Worm (Caenorhabditis elegans) whole organism, young adult: ENCODE data around the gene zipt-2.1.

ENCODE experiments used
- B0336.3 ChIP-seq: fragments of 200-800 bp; sonication (Bioruptor generic); IDR thresholded peaks from 2 replicates; pipeline ENCODE4 v1.3.6; 2022; ENCODE audit warnings: missing genetic modification characterization, missing compliant biosample characterization
- C17E4.6 ChIP-seq: fragments of 200-800 bp; sonication (Bioruptor generic); IDR thresholded peaks from 2 replicates; pipeline ENCODE4 v1.3.6; 2022; ENCODE audit warnings: missing genetic modification reagents, missing genetic modification characterization, missing compliant biosample characterization
- D2030.7 ChIP-seq: fragments of 200-800 bp; sonication (Bioruptor generic); IDR thresholded peaks from 2 replicates; pipeline ENCODE4 v1.3.6; 2022; ENCODE audit warnings: missing genetic modification reagents, missing genetic modification characterization, missing compliant biosample characterization
- F22D6.2 ChIP-seq: sonication (generic microtip); optimal IDR thresholded peaks from 2 replicates; lab custom pipeline; 2016; ENCODE audit warnings: mild to moderate bottlenecking, missing genetic modification characterization, missing compliant biosample characterization
- F39B2.1 ChIP-seq: fragments of 200-800 bp; sonication (Bioruptor generic); IDR thresholded peaks from 2 replicates; pipeline ENCODE4 v1.3.6; 2022; ENCODE audit warnings: missing genetic modification reagents, missing genetic modification characterization, missing compliant biosample characterization
- F49E8.2 ChIP-seq: sonication (generic microtip); optimal IDR thresholded peaks from 3 replicates; lab custom pipeline; 2017; ENCODE audit warnings: missing genetic modification characterization, mild to moderate bottlenecking, missing compliant biosample characterization, antibody characterized with exemption, moderate library complexity; ENCODE audit not compliant: insufficient read depth
- F55B11.4 ChIP-seq: sonication (generic microtip); optimal IDR thresholded peaks from 2 replicates; lab custom pipeline; 2016; ENCODE audit warnings: missing compliant biosample characterization, missing genetic modification characterization, borderline replicate concordance; ENCODE audit not compliant: insufficient read depth
- K11D2.4 ChIP-seq: fragments of 200-800 bp; sonication (Bioruptor generic); IDR thresholded peaks from 2 replicates; pipeline ENCODE4 v1.3.6; 2022; ENCODE audit warnings: missing genetic modification reagents, missing genetic modification characterization, missing compliant biosample characterization
- K12H6.12 ChIP-seq: fragments of 200-800 bp; sonication (Bioruptor generic); optimal IDR thresholded peaks from 2 replicates; lab custom pipeline; 2018; ENCODE audit warnings: mild to moderate bottlenecking, missing genetic modification characterization, missing compliant biosample characterization
- Y53G8AR.9 ChIP-seq: fragments of 200-800 bp; sonication (Bioruptor generic); conservative IDR thresholded peaks from 2 replicates; pipeline ENCODE4 v1.3.6; 2022; ENCODE audit warnings: missing genetic modification reagents, missing genetic modification characterization, missing compliant biosample characterization
- ZK185.1 ChIP-seq: sonication (generic microtip); optimal IDR thresholded peaks from 2 replicates; lab custom pipeline; 2016; ENCODE audit warnings: mild to moderate bottlenecking, missing genetic modification characterization, missing compliant biosample characterization; ENCODE audit not compliant: poor library complexity, severe bottlenecking
- ama-1 ChIP-seq, 3 experiments: fragments of 150-350 bp in 1 of 3; sonication (generic microtip) in 2 of 3; optimal IDR thresholded peaks; 2 replicates each; lab custom pipeline; 2014 to 2018; ENCODE audit warnings: missing biosample characterization in 2 of 3, missing genetic modification characterization in 2 of 3, missing genetic modification reagents in 2 of 3
- attf-3 ChIP-seq: fragments of 200-800 bp; sonication (Bioruptor generic); conservative IDR thresholded peaks from 2 replicates; pipeline ENCODE4 v1.3.6; 2022; ENCODE audit warnings: missing genetic modification reagents, missing genetic modification characterization, missing compliant biosample characterization
- cebp-1 ChIP-seq, 2 experiments: fragments of 200-800 bp in 1 of 2; sonication (Bioruptor generic) in 1 of 2; sonication (generic microtip) in 1 of 2; IDR thresholded peaks in 1 of 2; optimal IDR thresholded peaks in 1 of 2; 2 replicates each; pipeline versions ENCODE4 v1.3.6 to Lab custom; 2017 to 2022; ENCODE audit warnings: missing compliant biosample characterization in 2 of 2, missing genetic modification characterization in 2 of 2, mild to moderate bottlenecking in 1 of 2, missing genetic modification reagents in 1 of 2, moderate library complexity in 1 of 2
- cebp-2 ChIP-seq: fragments of 200-800 bp; sonication (Bioruptor generic); IDR thresholded peaks from 2 replicates; pipeline ENCODE4 v1.3.6; 2022; ENCODE audit warnings: missing genetic modification characterization, missing compliant biosample characterization
- ceh-100 ChIP-seq: fragments of 200-800 bp; sonication (Bioruptor generic); IDR thresholded peaks from 2 replicates; pipeline ENCODE4 v1.3.6; 2022; ENCODE audit warnings: missing genetic modification reagents, missing genetic modification characterization, missing compliant biosample characterization
- ceh-27 ChIP-seq: fragments of 200-800 bp; sonication (Bioruptor generic); optimal IDR thresholded peaks from 2 replicates; lab custom pipeline; 2018; ENCODE audit warnings: mild to moderate bottlenecking, missing genetic modification characterization, moderate library complexity, missing compliant biosample characterization
- dox-1 ChIP-seq: fragments of 200-800 bp; sonication (Bioruptor generic); IDR thresholded peaks from 2 replicates; pipeline ENCODE4 v1.3.6; 2022; ENCODE audit warnings: missing genetic modification reagents, missing genetic modification characterization, missing compliant biosample characterization
- egl-18 ChIP-seq: fragments of 200-800 bp; sonication (Bioruptor generic); IDR thresholded peaks from 2 replicates; pipeline ENCODE4 v1.3.6; 2022; ENCODE audit warnings: missing genetic modification reagents, missing genetic modification characterization, missing compliant biosample characterization
- egl-44 ChIP-seq: fragments of 200-800 bp; sonication (Bioruptor generic); IDR thresholded peaks from 2 replicates; pipeline ENCODE4 v1.3.6; 2022; ENCODE audit warnings: missing genetic modification reagents, missing genetic modification characterization, missing compliant biosample characterization
- fkh-3 ChIP-seq: sonication (generic microtip); optimal IDR thresholded peaks from 2 replicates; lab custom pipeline; 2016; ENCODE audit warnings: mild to moderate bottlenecking, missing genetic modification characterization, missing compliant biosample characterization
- him-1 ChIP-seq: sonication (generic microtip); optimal IDR thresholded peaks from 2 replicates; lab custom pipeline; 2016; ENCODE audit warnings: missing genotype, missing genetic modification reagents, missing genetic modification characterization, missing compliant biosample characterization
- hmg-1.2 ChIP-seq: fragments of 200-800 bp; sonication (Bioruptor generic); IDR thresholded peaks from 2 replicates; pipeline ENCODE4 v1.3.6; 2022; ENCODE audit warnings: missing genetic modification reagents, missing genetic modification characterization, missing compliant biosample characterization
- hmg-20 ChIP-seq: fragments of 200-800 bp; sonication (Bioruptor generic); IDR thresholded peaks from 2 replicates; pipeline ENCODE4 v1.3.6; 2022; ENCODE audit warnings: missing genetic modification reagents, missing genetic modification characterization, missing compliant biosample characterization
- lag-1 ChIP-seq: fragments of 200-800 bp; sonication (Bioruptor generic); IDR thresholded peaks from 2 replicates; pipeline ENCODE4 v1.3.6; 2022; ENCODE audit warnings: missing genetic modification reagents, missing genetic modification characterization, missing compliant biosample characterization
- let-526 ChIP-seq: fragments of 200-800 bp; sonication (Bioruptor generic); IDR thresholded peaks from 2 replicates; pipeline ENCODE4 v1.3.6; 2022; ENCODE audit warnings: missing genetic modification reagents, missing genetic modification characterization, missing compliant biosample characterization
- lin-26 ChIP-seq: fragments of 200-800 bp; sonication (Bioruptor generic); IDR thresholded peaks from 2 replicates; pipeline ENCODE4 v1.3.6; 2022; ENCODE audit warnings: missing genetic modification reagents, missing genetic modification characterization, missing compliant biosample characterization
- lin-35 ChIP-seq, 3 experiments: fragments of 150-350 bp in 2 of 3; sonication (generic microtip) in 1 of 3; optimal IDR thresholded peaks; 2 replicates each; lab custom pipeline; 2014 to 2018; ENCODE audit warnings: missing biosample characterization in 3 of 3, missing genetic modification characterization in 3 of 3, missing genetic modification reagents in 3 of 3
- lin-40 ChIP-seq: sonication (generic microtip); optimal IDR thresholded peaks from 2 replicates; lab custom pipeline; 2016; ENCODE audit warnings: missing genetic modification characterization, mild to moderate bottlenecking, missing compliant biosample characterization, missing genotype, missing genetic modification reagents
- lin-54 ChIP-seq: fragments of 200-800 bp; sonication (Bioruptor generic); optimal IDR thresholded peaks from 2 replicates; lab custom pipeline; 2018; ENCODE audit warnings: mild to moderate bottlenecking, missing genetic modification characterization, missing compliant biosample characterization
- lsl-1 ChIP-seq: fragments of 200-800 bp; sonication (Bioruptor generic); optimal IDR thresholded peaks from 2 replicates; lab custom pipeline; 2018; ENCODE audit warnings: mild to moderate bottlenecking, missing genetic modification characterization, moderate library complexity, missing compliant biosample characterization
- madf-10 ChIP-seq: sonication (generic microtip); optimal IDR thresholded peaks from 2 replicates; lab custom pipeline; 2016; ENCODE audit warnings: mild to moderate bottlenecking, missing genetic modification characterization, missing compliant biosample characterization
- madf-6 ChIP-seq: fragments of 200-800 bp; sonication (Bioruptor generic); IDR thresholded peaks from 2 replicates; pipeline ENCODE4 v1.3.6; 2022; ENCODE audit warnings: missing genetic modification reagents, missing genetic modification characterization, missing compliant biosample characterization
- mel-28 ChIP-seq: sonication (generic microtip); optimal IDR thresholded peaks from 2 replicates; lab custom pipeline; 2016; ENCODE audit warnings: borderline replicate concordance, mild to moderate bottlenecking, missing genetic modification characterization, missing compliant biosample characterization
- mes-4 ChIP-seq: sonication (generic microtip); optimal IDR thresholded peaks from 2 replicates; lab custom pipeline; 2016; ENCODE audit warnings: missing genotype, missing genetic modification characterization, missing compliant biosample characterization
- nfyb-1 ChIP-seq: fragments of 200-800 bp; sonication (Bioruptor generic); IDR thresholded peaks from 2 replicates; pipeline ENCODE4 v1.3.6; 2022; ENCODE audit warnings: missing genetic modification reagents, missing genetic modification characterization, missing compliant biosample characterization
- nhr-80 ChIP-seq: sonication (generic microtip); optimal IDR thresholded peaks from 2 replicates; lab custom pipeline; 2016; ENCODE audit warnings: missing genetic modification characterization, missing compliant biosample characterization
- pha-4 ChIP-seq: fragments of 150-350 bp; sonication (generic microtip); optimal IDR thresholded peaks from 2 replicates; lab custom pipeline; 2014; ENCODE audit warnings: missing biosample characterization, missing genetic modification reagents, missing genetic modification characterization
- rcor-1 ChIP-seq: fragments of 200-800 bp; sonication (Bioruptor generic); IDR thresholded peaks from 2 replicates; pipeline ENCODE4 v1.3.6; 2022; ENCODE audit warnings: missing genetic modification reagents, missing genetic modification characterization, missing compliant biosample characterization
- sea-2 ChIP-seq: fragments of 200-800 bp; sonication (Bioruptor generic); IDR thresholded peaks from 2 replicates; pipeline ENCODE4 v1.3.6; 2022; ENCODE audit warnings: missing genetic modification characterization, missing compliant biosample characterization
- unc-62 ChIP-seq: fragments of 150-350 bp; optimal IDR thresholded peaks from 2 replicates; lab custom pipeline; 2014; ENCODE audit warnings: missing biosample characterization, missing genetic modification reagents, missing genetic modification characterization
- zim-3 ChIP-seq: sonication (generic microtip); optimal IDR thresholded peaks from 2 replicates; lab custom pipeline; 2017; ENCODE audit warnings: mild to moderate bottlenecking, missing genetic modification characterization, moderate library complexity, missing compliant biosample characterization
- ztf-22 ChIP-seq: fragments of 200-800 bp; sonication (Bioruptor generic); optimal IDR thresholded peaks from 2 replicates; lab custom pipeline; 2018; ENCODE audit warnings: mild to moderate bottlenecking, missing genetic modification characterization, moderate library complexity, missing compliant biosample characterization

Gene zipt-2.1

ce11 chrIV:10832148-10832547 lies 32.7 kb downstream of the zipt-2.1 start, which contains the start of gene best-15 (continued):
- TF ChIP-seq sea-2 (no peak), cebp-2 (GFP tag; lab: Robert Waterston, UW) (no peak), let-526 (GFP tag; lab: Robert Waterston, UW) (no peak), C17E4.6 (no peak), cebp-1 (GFP tag; IDR thresholded peaks at IDR 0.05; lab: Robert Waterston, UW) (no peak), cebp-1 (tag; optimal IDR thresholded peaks at IDR 0.05; lab: Kevin White, UChicago) (no peak)

- 0 out of 2 replicates have a peak, but pooled peaks have one; percentile 12 for TF ChIP-seq D2030.7 (GFP tag; lab: Robert Waterston, UW)
- peak; percentile 31; the same call in 1 of the 2 replicates for TF ChIP-seq rcor-1 (GFP tag; lab: Robert Waterston, UW)
- TF ChIP-seq Y53G8AR.9 (GFP tag; lab: Robert Waterston, UW): peak; percentile 73; the same call in 1 of the 2 replicates
- no peak for TF ChIP-seq fkh-3 (tag; lab: Kevin White, UChicago)
- no peak for TF ChIP-seq F22D6.2 (tag; lab: Kevin White, UChicago)
- no peak for TF ChIP-seq pha-4 (tag; lab: Kevin White, UChicago)
- no peak for TF ChIP-seq mes-4 (tag; lab: Kevin White, UChicago)
- TF ChIP-seq dox-1 (GFP tag; lab: Robert Waterston, UW): peak; percentile 40
- peak; percentile 57 for TF ChIP-seq lsl-1 (GFP tag; lab: Kevin White, UChicago)
- TF ChIP-seq unc-62 (GFP tag; lab: Kevin White, UChicago): no peak
- TF ChIP-seq hmg-1.2 (GFP tag; lab: Robert Waterston, UW): peak; percentile 16; the same call in 1 of the 2 replicates
- TF ChIP-seq attf-3 (GFP tag; lab: Robert Waterston, UW): peak; percentile 27; the same call in 1 of the 2 replicates
- TF ChIP-seq ceh-100 (GFP tag; lab: Robert Waterston, UW): 0 out of 2 replicates have a peak, but pooled peaks have one; percentile 15
- 0 out of 2 replicates have a peak, but pooled peaks have one; percentile 7 for TF ChIP-seq F39B2.1 (GFP tag; lab: Robert Waterston, UW)
- TF ChIP-seq ZK185.1 (tag; lab: Kevin White, UChicago): no peak
- TF ChIP-seq ama-1 (optimal IDR thresholded peaks at IDR 0.05; lab: Kevin White, UChicago): no peak
- TF ChIP-seq ama-1 (GFP tag; optimal IDR thresholded peaks at IDR 0.05; lab: Kevin White, UChicago): peak in 1 of 2 experiments; percentile 28
- no peak for TF ChIP-seq lin-40 (tag; lab: Kevin White, UChicago)
- TF ChIP-seq nfyb-1: peak; percentile 18; the same call in 1 of the 2 replicates
- TF ChIP-seq egl-44 (GFP tag; lab: Robert Waterston, UW): 0 out of 2 replicates have a peak, but pooled peaks have one; percentile 36
- no peak for TF ChIP-seq lin-35 (GFP tag; optimal IDR thresholded peaks at IDR 0.05; lab: Kevin White, UChicago)
- TF ChIP-seq madf-6 (GFP tag; lab: Robert Waterston, UW): peak; percentile 69
- peak; percentile 29 for TF ChIP-seq F49E8.2 (tag; lab: Kevin White, UChicago)
- 0 out of 2 replicates have a peak, but pooled peaks have one; percentile 46 for TF ChIP-seq C17E4.6
- no peak for TF ChIP-seq zim-3 (tag; lab: Kevin White, UChicago)
- TF ChIP-seq lin-26: no peak
These were observed 42.8 kb downstream of the zipt-2.1 start for ce11 chrIV:10842232-10842631.

ce11 chrIV:10842705-10843364 lies 43.4 kb downstream of the zipt-2.1 start, which contains the start of gene T11G6.5:
T11G6.5 (minus strand) TSS chrIV:10842755.
- TF ChIP-seq hmg-20 (GFP tag; lab: Robert Waterston, UW): no peak
- peak; percentile 1 for TF ChIP-seq nhr-80 (tag; lab: Kevin White, UChicago)
- TF ChIP-seq B0336.3 (GFP tag; lab: Robert Waterston, UW): no peak
- TF ChIP-seq ztf-22 (GFP tag; lab: Kevin White, UChicago): no peak
- TF ChIP-seq mel-28: no peak
- 0 out of 2 replicates have a peak, but pooled peaks have one; percentile 28 for TF ChIP-seq dox-1 (GFP tag; lab: Robert Waterston, UW)
- TF ChIP-seq F55B11.4 (tag; lab: Kevin White, UChicago): no peak
- TF ChIP-seq lsl-1 (GFP tag; lab: Kevin White, UChicago): peak; percentile 50
- no peak for TF ChIP-seq egl-18 (GFP tag; lab: Robert Waterston, UW)
- no peak for TF ChIP-seq lag-1 (GFP tag; lab: Robert Waterston, UW)
- TF ChIP-seq K11D2.4 (GFP tag; lab: Robert Waterston, UW): no peak
- TF ChIP-seq him-1: no peak
- TF ChIP-seq lin-40 (tag; lab: Kevin White, UChicago): no peak
- no peak for TF ChIP-seq ceh-27 (GFP tag; lab: Kevin White, UChicago)
- no peak for TF ChIP-seq lin-54 (GFP tag; lab: Kevin White, UChicago)
- no peak for TF ChIP-seq lin-35 (GFP tag; optimal IDR thresholded peaks at IDR 0.05; lab: Kevin White, UChicago)
- TF ChIP-seq madf-10 (tag; lab: Kevin White, UChicago): no peak
- no peak for TF ChIP-seq K12H6.12
